Fruit fly (Drosophila melanogaster) whole organism: ENCODE data around the gene CG43136.

Experiments
- CG8478 ChIP-seq: fragments of >200 bp; optimal IDR thresholded peaks from 2 replicates; lab custom pipeline; 2018; ENCODE audit warnings: inconsistent platforms
- Dll ChIP-seq: fragments of >200 bp; optimal IDR thresholded peaks from 2 replicates; lab custom pipeline; 2017
- EcR ChIP-seq, 2 experiments: fragments of >200 bp; optimal IDR thresholded peaks; 2 replicates each; lab custom pipeline; 2017; ENCODE audit warnings: missing biosample characterization in 2 of 2, missing genetic modification characterization in 2 of 2, missing genetic modification reagents in 2 of 2
- pan ChIP-seq: fragments of >200 bp; optimal IDR thresholded peaks from 2 replicates; lab custom pipeline; 2017
- psq ChIP-seq: fragments of >200 bp; optimal IDR thresholded peaks from 2 replicates; lab custom pipeline; 2017
- usp ChIP-seq: fragments of >200 bp; optimal IDR thresholded peaks from 2 replicates; lab custom pipeline; 2017; ENCODE audit warnings: missing biosample characterization, missing genetic modification characterization, mixed read lengths

CG43136 gene

DNA sequence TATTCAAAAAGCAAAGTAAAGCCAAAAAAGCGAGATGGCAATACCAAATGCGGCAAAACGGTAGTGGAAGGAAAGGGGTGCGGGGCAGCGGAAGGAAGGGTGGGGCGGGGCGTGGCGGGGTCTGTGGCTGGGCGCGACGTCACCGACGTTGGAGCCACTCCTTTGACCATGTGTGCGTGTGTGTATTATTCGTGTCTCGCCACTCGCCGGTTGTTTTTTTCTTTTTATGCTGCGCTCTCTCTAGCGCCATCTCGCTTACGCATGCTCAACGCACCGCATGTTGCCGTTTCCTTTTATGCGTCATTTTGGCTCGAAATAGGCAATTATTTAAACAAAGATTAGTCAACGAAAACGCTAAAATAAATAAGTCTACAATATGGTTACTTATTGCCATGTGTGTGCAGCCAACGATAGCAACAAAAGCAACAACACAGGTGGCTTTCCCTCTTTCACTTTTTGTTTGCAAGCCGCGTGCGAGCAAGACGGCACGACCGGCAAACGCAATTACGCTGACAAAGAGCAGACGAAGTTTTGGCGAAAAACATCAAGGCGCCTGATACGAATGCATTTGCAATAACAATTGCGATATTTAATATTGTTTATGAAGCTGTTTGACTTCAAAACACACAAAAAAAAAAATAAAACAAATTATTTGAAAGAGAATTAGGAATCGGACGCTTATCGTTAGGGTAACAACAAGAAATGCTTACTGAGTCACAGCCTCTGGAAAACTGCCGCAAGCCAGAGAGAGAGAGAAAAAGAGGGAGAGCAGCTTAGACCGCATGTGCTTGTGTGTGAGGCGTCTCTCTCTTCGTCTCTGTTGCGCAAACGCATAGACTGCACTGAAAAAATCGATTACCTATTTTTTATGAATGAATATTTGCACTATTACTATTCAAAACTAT lies 45.9 kb downstream of the CG43136 start:
- peak; percentile 38 for TF ChIP-seq Dll (lab: Kevin White, UChicago)
- TF ChIP-seq EcR (GFP tag; optimal IDR thresholded peaks at IDR 0.05; lab: Kevin White, UChicago) = no peak
- peak; percentile 12 for TF ChIP-seq CG8478 (lab: Kevin White, UChicago)

DNA sequence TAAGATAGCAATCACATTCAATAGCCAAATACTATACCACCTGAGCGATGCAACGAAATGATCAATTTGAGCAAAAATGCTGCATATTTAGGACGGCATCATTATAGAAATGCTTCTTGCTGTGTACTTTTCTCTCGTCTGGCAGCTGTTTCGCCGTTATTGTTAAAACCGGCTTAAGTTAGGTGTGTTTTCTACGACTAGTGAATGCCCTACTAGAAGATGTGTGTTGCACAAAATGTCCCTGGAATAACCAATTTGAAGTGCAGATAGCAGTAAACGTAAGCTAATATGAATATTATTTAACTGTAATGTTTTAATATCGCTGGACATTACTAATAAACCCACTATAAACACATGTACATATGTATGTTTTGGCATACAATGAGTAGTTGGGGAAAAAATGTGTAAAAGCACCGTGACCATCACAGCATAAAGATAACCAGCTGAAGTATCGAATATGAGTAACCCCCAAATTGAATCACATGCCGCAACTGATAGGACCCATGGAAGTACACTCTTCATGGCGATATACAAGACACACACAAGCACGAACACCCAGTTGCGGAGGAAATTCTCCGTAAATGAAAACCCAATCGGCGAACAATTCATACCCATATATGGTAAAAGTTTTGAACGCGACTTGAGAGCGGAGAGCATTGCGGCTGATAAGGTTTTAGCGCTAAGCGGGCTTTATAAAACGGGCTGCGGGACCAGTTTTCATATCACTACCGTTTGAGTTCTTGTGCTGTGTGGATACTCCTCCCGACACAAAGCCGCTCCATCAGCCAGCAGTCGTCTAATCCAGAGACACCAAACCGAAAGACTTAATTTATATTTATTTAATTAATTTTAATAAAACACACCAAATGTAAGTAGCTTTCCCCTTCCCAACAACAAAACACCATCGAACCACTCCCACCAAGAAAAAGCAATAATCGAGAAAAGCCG lies 46.9 kb downstream of the CG43136 start, which contains the start of gene Act5C:
TSS of gene Act5C (plus strand) at position 716 of the 948 bp plus-strand sequence.
- TF ChIP-seq Dll (lab: Kevin White, UChicago) (no peak), usp (GFP tag; lab: Kevin White, UChicago) (no peak), CG8478 (lab: Kevin White, UChicago) (no peak), psq (lab: Kevin White, UChicago) (no peak), pan (lab: Kevin White, UChicago) (no peak), EcR (GFP tag; optimal IDR thresholded peaks at IDR 0.05; lab: Kevin White, UChicago) (no peak)

DNA sequence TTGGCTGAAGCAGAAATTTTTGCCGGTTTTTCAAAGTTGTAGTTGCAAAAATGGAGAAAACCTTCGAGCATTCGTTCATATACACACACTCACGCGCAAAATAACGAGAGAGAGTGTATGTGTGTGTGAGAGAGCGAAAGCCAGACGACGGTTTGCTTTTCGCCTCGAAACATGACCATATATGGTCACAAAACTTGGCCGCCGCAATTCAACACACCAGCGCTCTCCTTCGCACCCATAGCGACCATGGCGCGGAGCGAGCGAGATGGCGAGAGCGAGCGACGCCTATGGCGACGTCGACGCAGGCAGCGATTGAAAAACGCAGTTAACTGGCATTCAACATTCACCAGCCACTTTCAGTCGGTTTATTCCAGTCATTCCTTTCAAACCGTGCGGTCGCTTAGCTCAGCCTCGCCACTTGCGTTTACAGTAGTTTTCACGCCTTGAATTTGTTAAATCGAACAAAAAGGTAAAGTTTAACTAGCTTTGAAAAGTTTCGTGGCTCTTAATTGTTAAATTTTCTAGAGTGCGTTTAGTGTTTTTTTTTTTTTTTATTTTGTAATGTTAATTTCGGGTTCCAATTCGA lies 48.2 kb downstream of the CG43136 start:
- peak; percentile 81 for TF ChIP-seq Dll (lab: Kevin White, UChicago)
- no peak for TF ChIP-seq usp (GFP tag; lab: Kevin White, UChicago)
- no peak for TF ChIP-seq pan (lab: Kevin White, UChicago)
- peak; percentile 68 for TF ChIP-seq CG8478 (lab: Kevin White, UChicago)
- TF ChIP-seq EcR (GFP tag; optimal IDR thresholded peaks at IDR 0.05; lab: Kevin White, UChicago) = no peak
- TF ChIP-seq psq (lab: Kevin White, UChicago) = no peak

DNA sequence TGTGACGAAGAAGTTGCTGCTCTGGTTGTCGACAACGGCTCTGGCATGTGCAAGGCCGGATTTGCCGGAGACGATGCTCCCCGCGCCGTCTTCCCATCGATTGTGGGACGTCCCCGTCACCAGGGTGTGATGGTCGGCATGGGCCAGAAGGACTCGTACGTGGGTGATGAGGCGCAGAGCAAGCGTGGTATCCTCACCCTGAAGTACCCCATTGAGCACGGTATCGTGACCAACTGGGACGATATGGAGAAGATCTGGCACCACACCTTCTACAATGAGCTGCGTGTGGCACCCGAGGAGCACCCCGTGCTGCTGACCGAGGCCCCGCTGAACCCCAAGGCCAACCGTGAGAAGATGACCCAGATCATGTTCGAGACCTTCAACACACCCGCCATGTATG lies 49.1 kb downstream of the CG43136 start:
- TF ChIP-seq Dll (lab: Kevin White, UChicago) = no peak
- TF ChIP-seq usp (GFP tag; lab: Kevin White, UChicago) = no peak
- no peak for TF ChIP-seq CG8478 (lab: Kevin White, UChicago)
- no peak for TF ChIP-seq EcR (GFP tag; optimal IDR thresholded peaks at IDR 0.05; lab: Kevin White, UChicago)
- no peak for TF ChIP-seq pan (lab: Kevin White, UChicago)
- TF ChIP-seq psq (lab: Kevin White, UChicago) = no peak
